Worm (Caenorhabditis elegans): ENCODE results near the gene ifbp-1.

DNA sequence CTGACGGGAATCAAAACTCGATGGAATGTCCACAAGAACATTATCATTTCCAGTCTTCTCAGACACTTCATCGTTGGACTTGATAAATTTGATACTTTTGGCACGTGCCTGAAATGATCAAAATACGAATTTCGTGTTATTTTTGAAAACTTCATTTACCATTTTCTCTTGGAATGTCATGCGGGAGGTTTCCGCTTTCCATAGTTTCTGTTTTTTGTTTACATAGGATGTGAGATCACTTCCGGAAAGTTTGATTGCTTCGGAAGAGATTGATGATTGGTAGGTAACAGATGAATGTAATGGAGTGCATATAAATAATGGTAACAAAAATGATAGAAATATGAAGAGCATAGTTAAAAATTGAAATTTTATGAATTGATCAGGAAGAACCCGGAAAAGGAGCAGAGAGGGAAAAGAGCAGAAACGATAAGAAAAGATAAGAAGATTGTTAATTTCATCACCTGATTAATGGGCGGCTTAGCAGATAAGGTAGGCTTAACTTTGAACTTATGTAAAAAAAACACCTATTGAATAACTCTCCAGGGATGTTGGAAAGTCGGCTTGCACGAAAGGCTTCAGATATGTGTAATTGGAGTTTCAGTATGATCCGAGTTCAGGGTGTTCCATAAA is 22.3 kb downstream of the ifbp-1 start, which contains the start of gene F32H5.1:
- TF ChIP-seq zip-4 (GFP tag; optimal IDR thresholded peaks at IDR 0.05) (no peak), nhr-47 (tag; optimal IDR thresholded peaks at IDR 0.05) (no peak), sptf-1 (tag; optimal IDR thresholded peaks at IDR 0.05) (no peak), nhr-28 (tag; optimal IDR thresholded peaks at IDR 0.05) (no peak), snpc-4 (tag; optimal IDR thresholded peaks at IDR 0.05) (no peak), mdl-1 (tag; optimal IDR thresholded peaks at IDR 0.05) (no peak), mep-1 (tag; optimal IDR thresholded peaks at IDR 0.05) (no peak), unc-62 (GFP tag; optimal IDR thresholded peaks at IDR 0.05) (no peak), lin-13 (GFP tag; optimal IDR thresholded peaks at IDR 0.05) (no peak), skn-1 (tag; optimal IDR thresholded peaks at IDR 0.05) (no peak), fos-1 (tag; optimal IDR thresholded peaks at IDR 0.05) (no peak), fkh-8 (tag; optimal IDR thresholded peaks at IDR 0.05) (no peak), pag-3 (tag; optimal IDR thresholded peaks at IDR 0.05; ENCODE audit: borderline replicate concordance, insufficient read depth) (no peak)
